Worm (Caenorhabditis elegans) whole organism, young adult: Measurements from ENCODE around the gene algn-5.
A peak's percentile ranks its signal among the peaks of the same experiment; 100 is the strongest.

Experiments used
- F10E7.11 ChIP-seq: sonication (generic microtip); optimal IDR thresholded peaks from 2 replicates; lab custom pipeline; 2017; ENCODE audit warnings: mild to moderate bottlenecking, missing genetic modification characterization, moderate library complexity, missing compliant biosample characterization
- F37B4.10 ChIP-seq: fragments of 200-800 bp; sonication (Bioruptor generic); IDR thresholded peaks from 2 replicates; pipeline ENCODE4 v1.3.6; 2022; ENCODE audit warnings: missing genetic modification characterization, missing compliant biosample characterization
- F39B2.1 ChIP-seq: fragments of 200-800 bp; sonication (Bioruptor generic); IDR thresholded peaks from 2 replicates; pipeline ENCODE4 v1.3.6; 2022; ENCODE audit warnings: missing genetic modification reagents, missing genetic modification characterization, missing compliant biosample characterization
- F49E8.2 ChIP-seq: sonication (generic microtip); optimal IDR thresholded peaks from 3 replicates; lab custom pipeline; 2017; ENCODE audit warnings: missing genetic modification characterization, mild to moderate bottlenecking, missing compliant biosample characterization, antibody characterized with exemption, moderate library complexity; ENCODE audit not compliant: insufficient read depth
- K11D2.4 ChIP-seq: fragments of 200-800 bp; sonication (Bioruptor generic); IDR thresholded peaks from 2 replicates; pipeline ENCODE4 v1.3.6; 2022; ENCODE audit warnings: missing genetic modification reagents, missing genetic modification characterization, missing compliant biosample characterization
- T26A5.8 ChIP-seq: sonication (generic microtip); optimal IDR thresholded peaks from 2 replicates; lab custom pipeline; 2016; ENCODE audit warnings: missing genetic modification characterization, missing compliant biosample characterization
- Y53F4B.3 ChIP-seq: fragments of 200-800 bp; sonication (Bioruptor generic); IDR thresholded peaks from 2 replicates; pipeline ENCODE4 v1.3.6; 2022; ENCODE audit warnings: missing genetic modification reagents, missing genetic modification characterization, missing compliant biosample characterization
- Y95B8A.8 ChIP-seq: fragments of 200-800 bp; sonication (Bioruptor generic); IDR thresholded peaks from 2 replicates; pipeline ENCODE4 v1.3.6; 2022; ENCODE audit warnings: missing genetic modification reagents, missing genetic modification characterization, missing compliant biosample characterization
- attf-3 ChIP-seq: fragments of 200-800 bp; sonication (Bioruptor generic); conservative IDR thresholded peaks from 2 replicates; pipeline ENCODE4 v1.3.6; 2022; ENCODE audit warnings: missing genetic modification reagents, missing genetic modification characterization, missing compliant biosample characterization
- attf-6 ChIP-seq: fragments of 200-800 bp; sonication (Bioruptor generic); IDR thresholded peaks from 2 replicates; pipeline ENCODE4 v1.3.6; 2022; ENCODE audit warnings: missing genetic modification reagents, missing genetic modification characterization, missing compliant biosample characterization
- bed-2 ChIP-seq: fragments of 200-800 bp; sonication (Bioruptor generic); IDR thresholded peaks from 2 replicates; pipeline ENCODE4 v1.3.6; 2022; ENCODE audit warnings: missing genetic modification reagents, missing genetic modification characterization, missing compliant biosample characterization
- ccch-3 ChIP-seq: fragments of 200-800 bp; sonication (Bioruptor generic); optimal IDR thresholded peaks from 2 replicates; lab custom pipeline; 2018; ENCODE audit warnings: mild to moderate bottlenecking, missing genetic modification characterization, missing compliant biosample characterization
- cebp-1 ChIP-seq, 2 experiments: fragments of 200-800 bp in 1 of 2; sonication (Bioruptor generic) in 1 of 2; sonication (generic microtip) in 1 of 2; IDR thresholded peaks in 1 of 2; optimal IDR thresholded peaks in 1 of 2; 2 replicates each; pipeline versions ENCODE4 v1.3.6 to Lab custom; 2017 to 2022; ENCODE audit warnings: missing compliant biosample characterization in 2 of 2, missing genetic modification characterization in 2 of 2, mild to moderate bottlenecking in 1 of 2, missing genetic modification reagents in 1 of 2, moderate library complexity in 1 of 2
- ceh-100 ChIP-seq: fragments of 200-800 bp; sonication (Bioruptor generic); IDR thresholded peaks from 2 replicates; pipeline ENCODE4 v1.3.6; 2022; ENCODE audit warnings: missing genetic modification reagents, missing genetic modification characterization, missing compliant biosample characterization
- ceh-91 ChIP-seq: fragments of 200-800 bp; sonication (Bioruptor generic); IDR thresholded peaks from 2 replicates; pipeline ENCODE4 v1.3.6; 2022; ENCODE audit warnings: missing genetic modification reagents, missing genetic modification characterization, missing compliant biosample characterization
- dpff-1 ChIP-seq: sonication (generic microtip); optimal IDR thresholded peaks from 2 replicates; lab custom pipeline; 2017; ENCODE audit warnings: mild to moderate bottlenecking, missing genetic modification characterization, missing compliant biosample characterization
- dpl-1 ChIP-seq: fragments of 150-350 bp; optimal IDR thresholded peaks from 2 replicates; lab custom pipeline; 2014; ENCODE audit warnings: missing biosample characterization, missing genetic modification reagents, missing genetic modification characterization
- egl-44 ChIP-seq: fragments of 200-800 bp; sonication (Bioruptor generic); IDR thresholded peaks from 2 replicates; pipeline ENCODE4 v1.3.6; 2022; ENCODE audit warnings: missing genetic modification reagents, missing genetic modification characterization, missing compliant biosample characterization
- ekl-4 ChIP-seq: fragments of 200-800 bp; sonication (Bioruptor generic); IDR thresholded peaks from 2 replicates; pipeline ENCODE4 v1.3.6; 2022; ENCODE audit warnings: missing genetic modification reagents, missing genetic modification characterization, missing compliant biosample characterization
- ets-4 ChIP-seq: fragments of 200-800 bp; sonication (Bioruptor generic); optimal IDR thresholded peaks from 2 replicates; lab custom pipeline; 2018; ENCODE audit warnings: mild to moderate bottlenecking, missing genetic modification characterization, missing compliant biosample characterization
- fkh-3 ChIP-seq: sonication (generic microtip); optimal IDR thresholded peaks from 2 replicates; lab custom pipeline; 2016; ENCODE audit warnings: mild to moderate bottlenecking, missing genetic modification characterization, missing compliant biosample characterization
- gei-17 ChIP-seq: fragments of 200-800 bp; sonication (Bioruptor generic); optimal IDR thresholded peaks from 2 replicates; lab custom pipeline; 2018; ENCODE audit warnings: mild to moderate bottlenecking, missing genetic modification characterization, missing compliant biosample characterization
- hlh-12 ChIP-seq: sonication (generic microtip); optimal IDR thresholded peaks from 2 replicates; lab custom pipeline; 2016; ENCODE audit warnings: missing genetic modification characterization, missing compliant biosample characterization
- lag-1 ChIP-seq: fragments of 200-800 bp; sonication (Bioruptor generic); IDR thresholded peaks from 2 replicates; pipeline ENCODE4 v1.3.6; 2022; ENCODE audit warnings: missing genetic modification reagents, missing genetic modification characterization, missing compliant biosample characterization
- let-526 ChIP-seq: fragments of 200-800 bp; sonication (Bioruptor generic); IDR thresholded peaks from 2 replicates; pipeline ENCODE4 v1.3.6; 2022; ENCODE audit warnings: missing genetic modification reagents, missing genetic modification characterization, missing compliant biosample characterization
- lsl-1 ChIP-seq: fragments of 200-800 bp; sonication (Bioruptor generic); optimal IDR thresholded peaks from 2 replicates; lab custom pipeline; 2018; ENCODE audit warnings: mild to moderate bottlenecking, missing genetic modification characterization, moderate library complexity, missing compliant biosample characterization
- madf-6 ChIP-seq: fragments of 200-800 bp; sonication (Bioruptor generic); IDR thresholded peaks from 2 replicates; pipeline ENCODE4 v1.3.6; 2022; ENCODE audit warnings: missing genetic modification reagents, missing genetic modification characterization, missing compliant biosample characterization
- mcd-1 ChIP-seq: fragments of 200-800 bp; sonication (Bioruptor generic); IDR thresholded peaks from 2 replicates; pipeline ENCODE4 v1.3.6; 2022; ENCODE audit warnings: missing genetic modification reagents, missing genetic modification characterization, missing compliant biosample characterization
- mel-28 ChIP-seq: sonication (generic microtip); optimal IDR thresholded peaks from 2 replicates; lab custom pipeline; 2016; ENCODE audit warnings: borderline replicate concordance, mild to moderate bottlenecking, missing genetic modification characterization, missing compliant biosample characterization
- mes-4 ChIP-seq: sonication (generic microtip); optimal IDR thresholded peaks from 2 replicates; lab custom pipeline; 2016; ENCODE audit warnings: missing genotype, missing genetic modification characterization, missing compliant biosample characterization
- mxl-1 ChIP-seq: sonication (generic microtip); optimal IDR thresholded peaks from 2 replicates; lab custom pipeline; 2016; ENCODE audit warnings: missing genetic modification characterization, missing compliant biosample characterization
- nfya-1 ChIP-seq: sonication (generic microtip); optimal IDR thresholded peaks from 2 replicates; lab custom pipeline; 2017; ENCODE audit warnings: antibody characterized with exemption, missing compliant biosample characterization, missing genetic modification characterization, borderline replicate concordance; ENCODE audit not compliant: insufficient read depth
- nhr-120 ChIP-seq: fragments of 200-800 bp; sonication (Bioruptor generic); IDR thresholded peaks from 2 replicates; pipeline ENCODE4 v1.3.6; 2022; ENCODE audit warnings: missing genetic modification characterization, missing compliant biosample characterization
- nhr-27 ChIP-seq: fragments of 200-800 bp; sonication (Bioruptor generic); optimal IDR thresholded peaks from 2 replicates; lab custom pipeline; 2018; ENCODE audit warnings: mild to moderate bottlenecking, missing genetic modification characterization, moderate library complexity, missing compliant biosample characterization
- nhr-80 ChIP-seq: sonication (generic microtip); optimal IDR thresholded peaks from 2 replicates; lab custom pipeline; 2016; ENCODE audit warnings: missing genetic modification characterization, missing compliant biosample characterization
- pha-4 ChIP-seq: fragments of 150-350 bp; sonication (generic microtip); optimal IDR thresholded peaks from 2 replicates; lab custom pipeline; 2014; ENCODE audit warnings: missing biosample characterization, missing genetic modification reagents, missing genetic modification characterization
- rec-8 ChIP-seq, 2 experiments: sonication (generic microtip); optimal IDR thresholded peaks; 2 replicates each; lab custom pipeline; 2016; ENCODE audit warnings: mild to moderate bottlenecking in 2 of 2, missing genetic modification characterization in 2 of 2, missing genetic modification reagents in 2 of 2, missing genotype in 2 of 2, missing biosample characterization in 1 of 2, missing compliant biosample characterization in 1 of 2, moderate library complexity in 1 of 2
- sdz-38 ChIP-seq: sonication (generic microtip); optimal IDR thresholded peaks from 2 replicates; lab custom pipeline; 2016; ENCODE audit warnings: missing genotype, missing genetic modification characterization, missing compliant biosample characterization
- snpc-1.1 ChIP-seq: sonication (generic microtip); optimal IDR thresholded peaks from 2 replicates; lab custom pipeline; 2017; ENCODE audit warnings: missing genetic modification characterization, mild to moderate bottlenecking, missing compliant biosample characterization, antibody characterized with exemption, moderate library complexity, missing genotype, missing genetic modification reagents; ENCODE audit not compliant: insufficient read depth
- snpc-1.3 ChIP-seq: sonication (generic microtip); optimal IDR thresholded peaks from 2 replicates; lab custom pipeline; 2017; ENCODE audit warnings: missing genetic modification characterization, mild to moderate bottlenecking, missing compliant biosample characterization, antibody characterized with exemption, moderate library complexity, missing genotype, missing genetic modification reagents; ENCODE audit not compliant: insufficient read depth
- snpc-3.4 ChIP-seq: sonication (generic microtip); optimal IDR thresholded peaks from 2 replicates; lab custom pipeline; 2017; ENCODE audit warnings: missing genetic modification characterization, mild to moderate bottlenecking, missing compliant biosample characterization, antibody characterized with exemption, moderate library complexity, missing genotype, missing genetic modification reagents
- sptf-2 ChIP-seq: fragments of 200-800 bp; sonication (Bioruptor generic); optimal IDR thresholded peaks from 2 replicates; lab custom pipeline; 2018; ENCODE audit warnings: mild to moderate bottlenecking, missing genetic modification characterization, missing compliant biosample characterization
- tbp1 ChIP-seq: fragments of 200-800 bp; sonication (Bioruptor generic); optimal IDR thresholded peaks from 2 replicates; lab custom pipeline; 2018; ENCODE audit warnings: mild to moderate bottlenecking, missing genetic modification characterization, missing compliant biosample characterization
- unc-130 ChIP-seq: sonication (generic microtip); optimal IDR thresholded peaks from 2 replicates; lab custom pipeline; 2016; ENCODE audit warnings: missing genetic modification reagents, missing genetic modification characterization, missing compliant biosample characterization
- xnd-1 ChIP-seq: sonication (generic microtip); optimal IDR thresholded peaks from 2 replicates; lab custom pipeline; 2016; ENCODE audit warnings: missing genotype, missing genetic modification reagents, missing genetic modification characterization, missing compliant biosample characterization
- zfh-2 ChIP-seq: fragments of 200-800 bp; sonication (Bioruptor generic); conservative IDR thresholded peaks from 2 replicates; pipeline ENCODE4 v1.3.6; 2022; ENCODE audit warnings: missing genetic modification reagents, missing genetic modification characterization, missing compliant biosample characterization
- ztf-25 ChIP-seq: fragments of 200-800 bp; sonication (Bioruptor generic); IDR thresholded peaks from 2 replicates; pipeline ENCODE4 v1.3.6; 2022; ENCODE audit warnings: missing genetic modification reagents, missing genetic modification characterization, missing compliant biosample characterization
- ztf-28 ChIP-seq: fragments of 200-800 bp; sonication (Bioruptor generic); IDR thresholded peaks from 2 replicates; pipeline ENCODE4 v1.3.6; 2022; ENCODE audit warnings: missing genetic modification reagents, missing genetic modification characterization, missing compliant biosample characterization

algn-5 gene

DNA sequence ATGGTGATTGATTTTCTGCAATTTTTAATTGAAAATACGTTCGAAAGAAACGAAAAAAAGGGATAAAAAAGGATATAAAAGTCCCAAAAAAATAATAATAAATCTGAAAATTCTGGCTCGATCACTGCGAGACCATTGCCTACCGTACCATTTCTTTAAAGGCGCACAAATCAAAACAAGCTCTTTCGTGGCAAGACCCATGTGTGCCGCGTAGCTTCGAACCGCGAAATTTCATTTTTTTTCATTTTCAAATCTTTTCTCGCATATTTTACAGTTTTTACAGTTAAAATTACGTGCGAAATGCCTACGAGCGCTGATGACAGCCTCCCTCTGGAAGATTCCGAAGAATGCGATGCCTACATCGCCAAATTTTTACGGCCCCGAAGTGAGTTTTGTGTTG lies 19.8 kb upstream of the algn-5 start, which contains the start of the genes coh-4 and pid-5 (continued):
- TF ChIP-seq xnd-1 (peak; percentile 99), snpc-1.3 (tag; lab: Kevin White, UChicago) (peak; percentile 81), mel-28 (no peak), ceh-91 (peak; percentile 94), nfya-1 (tag; lab: Kevin White, UChicago) (no peak), pha-4 (tag; lab: Kevin White, UChicago) (no peak), K11D2.4 (GFP tag; lab: Robert Waterston, UW) (no peak), dpff-1 (tag; lab: Kevin White, UChicago) (no peak), Y53F4B.3 (no peak), cebp-1 (GFP tag; IDR thresholded peaks at IDR 0.05; lab: Robert Waterston, UW) (no peak), cebp-1 (tag; optimal IDR thresholded peaks at IDR 0.05; lab: Kevin White, UChicago) (no peak), F37B4.10 (no peak), F10E7.11 (no peak), unc-130 (peak; percentile 84), mes-4 (no peak), attf-6 (GFP tag; lab: Robert Waterston, UW) (peak; percentile 69; the same call in 1 of the 2 replicates), F49E8.2 (tag; lab: Kevin White, UChicago) (peak; percentile 83), lsl-1 (GFP tag; lab: Kevin White, UChicago) (peak; percentile 99), egl-44 (GFP tag; lab: Robert Waterston, UW) (no peak), zfh-2 (GFP tag; lab: Robert Waterston, UW) (no peak), ccch-3 (GFP tag; lab: Kevin White, UChicago) (no peak), madf-6 (GFP tag; lab: Robert Waterston, UW) (peak; percentile 99), attf-3 (GFP tag; lab: Robert Waterston, UW) (0 out of 2 replicates have a peak, but pooled peaks have one; percentile 14), ekl-4 (peak; percentile 61), ets-4 (GFP tag; lab: Kevin White, UChicago) (no peak), let-526 (GFP tag; lab: Robert Waterston, UW) (no peak), sptf-2 (GFP tag; lab: Kevin White, UChicago) (no peak), bed-2 (GFP tag; lab: Robert Waterston, UW) (no peak), fkh-3 (no peak), mcd-1 (GFP tag; lab: Robert Waterston, UW) (peak; percentile 83), lag-1 (GFP tag; lab: Robert Waterston, UW) (no peak), tbp1 (peak; percentile 63), dpl-1 (peak; percentile 92), nhr-80 (tag; lab: Kevin White, UChicago) (no peak), ztf-25 (GFP tag; lab: Robert Waterston, UW) (no peak), rec-8 (tag; optimal IDR thresholded peaks at IDR 0.05; lab: Kevin White, UChicago) (no peak), T26A5.8 (tag; lab: Kevin White, UChicago) (no peak), gei-17 (GFP tag; lab: Kevin White, UChicago) (no peak), sdz-38 (tag; lab: Kevin White, UChicago) (no peak), hlh-12 (no peak), ztf-28 (GFP tag; lab: Robert Waterston, UW) (peak; percentile 68; the same call in 1 of the 2 replicates), snpc-3.4 (tag; lab: Kevin White, UChicago) (peak; percentile 94), nhr-27 (no peak), ceh-100 (peak; percentile 61), nhr-120 (GFP tag; lab: Robert Waterston, UW) (no peak), F39B2.1 (GFP tag; lab: Robert Waterston, UW) (no peak), mxl-1 (no peak), snpc-1.1 (tag; lab: Kevin White, UChicago) (peak; percentile 58), Y95B8A.8 (GFP tag; lab: Robert Waterston, UW) (peak; percentile 87)
